Worm (Caenorhabditis elegans): Measurements from ENCODE around the gene ZK593.3.

ZK593.3 gene

ce11 chrIV:10958230-10958588 is 42.7 kb downstream of the ZK593.3 start, which contains the start of gene sri-19:
Gene sri-19 (plus strand): TSS chrIV:10958372.
- TF ChIP-seq nhr-28 (tag; optimal IDR thresholded peaks at IDR 0.05) = no peak
- no peak for TF ChIP-seq fkh-8 (tag; optimal IDR thresholded peaks at IDR 0.05)
- no peak for TF ChIP-seq nhr-47 (tag; optimal IDR thresholded peaks at IDR 0.05)
- peak; percentile 51 for TF ChIP-seq lin-14 (GFP tag; optimal IDR thresholded peaks at IDR 0.05)
- peak; percentile 41 for TF ChIP-seq rnt-1 (tag; optimal IDR thresholded peaks at IDR 0.05)

DNA sequence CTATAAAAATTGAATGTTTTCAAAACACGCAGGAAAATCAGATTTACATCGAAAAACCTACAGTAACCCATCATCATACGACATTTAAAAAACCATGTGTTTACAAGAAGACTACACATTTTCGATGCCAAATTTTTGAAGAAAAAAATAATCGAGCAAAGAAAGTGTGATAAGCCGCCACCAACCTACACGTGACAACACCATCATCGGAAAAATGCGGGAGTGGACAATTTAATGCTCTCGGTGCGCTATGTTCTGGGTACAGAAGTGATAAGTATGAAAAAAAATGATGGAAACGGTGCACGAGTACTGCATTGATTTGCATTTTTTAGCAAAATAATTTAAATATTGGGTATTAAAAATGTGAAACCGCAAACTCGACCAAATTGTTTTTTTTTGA is 49.2 kb downstream of the ZK593.3 start:
- no peak for TF ChIP-seq nhr-47 (tag; optimal IDR thresholded peaks at IDR 0.05)
- peak in 1 of 2 experiments; percentile 9 for TF ChIP-seq mdl-1 (tag; optimal IDR thresholded peaks at IDR 0.05)
- TF ChIP-seq fkh-4 (tag; optimal IDR thresholded peaks at IDR 0.05; ENCODE audit: borderline replicate concordance) = no peak
- TF ChIP-seq C34B4.2 (tag; optimal IDR thresholded peaks at IDR 0.05) = no peak
- TF ChIP-seq isw-1 (GFP tag; IDR thresholded peaks at IDR 0.05) = no peak
- peak; percentile 2 for TF ChIP-seq nhr-20 (tag; optimal IDR thresholded peaks at IDR 0.05)
- no peak for TF ChIP-seq C04F5.9 (tag; optimal IDR thresholded peaks at IDR 0.05)
- TF ChIP-seq unc-86 (tag; optimal IDR thresholded peaks at IDR 0.05) = no peak
- no peak for TF ChIP-seq mab-9 (GFP tag; IDR thresholded peaks at IDR 0.05)
- no peak for TF ChIP-seq lin-13 (GFP tag; optimal IDR thresholded peaks at IDR 0.05)
- no peak for TF ChIP-seq ceh-88 (GFP tag; IDR thresholded peaks at IDR 0.05)
- TF ChIP-seq lin-35 (GFP tag; optimal IDR thresholded peaks at IDR 0.05) = peak in 1 of 2 experiments; percentile 39
- no peak for TF ChIP-seq ceh-63 (GFP tag; optimal IDR thresholded peaks at IDR 0.05)
- TF ChIP-seq nhr-19 (GFP tag; conservative IDR thresholded peaks at IDR 0.05) = no peak
- TF ChIP-seq ceh-82 (tag; optimal IDR thresholded peaks at IDR 0.05) = no peak
- peak; percentile 86 for TF ChIP-seq elt-2 (tag; optimal IDR thresholded peaks at IDR 0.05)
- no peak for TF ChIP-seq efl-1 (optimal IDR thresholded peaks at IDR 0.05)
- peak in 1 of 2 experiments; percentile 16 for TF ChIP-seq efl-1 (GFP tag; optimal IDR thresholded peaks at IDR 0.05 in 1 of 2)

DNA sequence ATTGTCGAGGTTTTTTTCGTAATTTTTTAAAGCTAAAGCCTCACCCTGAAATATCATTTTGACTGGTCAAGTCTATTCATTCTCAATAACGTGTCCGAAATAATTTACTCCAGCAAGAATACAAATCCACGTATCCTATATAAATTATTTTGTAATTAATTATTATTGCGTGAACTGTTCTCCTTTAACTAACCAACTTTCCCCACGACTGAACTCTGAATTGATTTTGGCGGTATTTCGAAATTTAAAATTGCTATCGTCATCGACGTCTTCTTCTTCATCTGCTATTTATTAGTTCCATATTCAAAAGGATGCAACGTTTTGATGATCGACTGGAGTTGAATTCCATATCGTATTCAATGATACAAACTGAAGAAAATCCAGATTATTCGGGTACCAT is 50.9 kb downstream of the ZK593.3 start, which contains the start of the genes aqp-3 and Y69E1A.8:
aqp-3 (minus strand) TSS at position 101 of the 400 bp plus-strand sequence.
Y69E1A.8 (plus strand) TSS at position 246 of the 400 bp plus-strand sequence.
- TF ChIP-seq jun-1 (tag; optimal IDR thresholded peaks at IDR 0.05) (no peak), vab-15 (tag; optimal IDR thresholded peaks at IDR 0.05) (no peak), C34B4.2 (tag; optimal IDR thresholded peaks at IDR 0.05) (no peak), sox-4 (tag; optimal IDR thresholded peaks at IDR 0.05) (no peak), lir-3 (tag; optimal IDR thresholded peaks at IDR 0.05; ENCODE audit: poor library complexity) (no peak), mep-1 (tag; optimal IDR thresholded peaks at IDR 0.05) (no peak), ceh-82 (tag; optimal IDR thresholded peaks at IDR 0.05) (no peak), ztf-4 (tag; optimal IDR thresholded peaks at IDR 0.05) (no peak), ets-5 (GFP tag; IDR thresholded peaks at IDR 0.05) (no peak), nhr-28 (tag; optimal IDR thresholded peaks at IDR 0.05) (no peak)
